Fruit fly (Drosophila melanogaster) whole organism, embryonic: Measurements from ENCODE around the gene CG15550.

Source experiments
- ATbp ChIP-seq: fragments of 200-800 bp; sonication (Bioruptor generic); optimal IDR thresholded peaks from 2 replicates; lab custom pipeline; 2017; ENCODE audit warnings: missing biosample characterization, mild to moderate bottlenecking, missing genetic modification characterization, missing genetic modification reagents
- Awh ChIP-seq: fragments of 200-800 bp; sonication (Bioruptor generic); IDR thresholded peaks from 2 replicates; pipeline ENCODE4, ENCODE4 v1.3.6; 2022; ENCODE audit warnings: missing biosample characterization, missing genetic modification characterization
- CG10274 ChIP-seq: fragments of 200-800 bp; sonication (Bioruptor generic); optimal IDR thresholded peaks from 3 replicates; lab custom pipeline; 2017; ENCODE audit warnings: missing biosample characterization, mild to moderate bottlenecking, missing genetic modification characterization
- CG11247 ChIP-seq: fragments of 200-800 bp; sonication (Bioruptor generic); IDR thresholded peaks from 2 replicates; pipeline ENCODE4 v1.3.6; 2022; ENCODE audit warnings: missing biosample characterization, missing genetic modification characterization
- CG11456 ChIP-seq: fragments of 200-800 bp; sonication (Bioruptor generic); IDR thresholded peaks from 3 replicates; pipeline ENCODE4 v1.3.6; 2022; ENCODE audit warnings: missing biosample characterization, missing genetic modification characterization
- CG14667 ChIP-seq: fragments of 200-800 bp; sonication (Bioruptor generic); IDR thresholded peaks from 2 replicates; pipeline ENCODE4 v1.3.6; 2022; ENCODE audit warnings: missing biosample characterization, missing genetic modification characterization
- CG1603 ChIP-seq: fragments of 200-800 bp; sonication (Bioruptor generic); optimal IDR thresholded peaks from 2 replicates; lab custom pipeline; 2019; ENCODE audit warnings: missing biosample characterization, mild to moderate bottlenecking, missing genetic modification characterization, moderate library complexity
- CG1832 ChIP-seq: fragments of 200-800 bp; sonication (Bioruptor generic); optimal IDR thresholded peaks from 2 replicates; lab custom pipeline; 2017; ENCODE audit warnings: missing biosample characterization, mild to moderate bottlenecking, missing genetic modification characterization, inconsistent platforms
- CG2678 ChIP-seq: fragments of 200-800 bp; sonication (Bioruptor generic); optimal IDR thresholded peaks from 3 replicates; lab custom pipeline; 2019; ENCODE audit warnings: missing biosample characterization, mild to moderate bottlenecking, missing genetic modification characterization, moderate library complexity
- CG32767 ChIP-seq: fragments of 200-800 bp; sonication (Bioruptor generic); IDR thresholded peaks from 2 replicates; pipeline ENCODE4 v1.3.6; 2022; ENCODE audit warnings: missing biosample characterization, missing genetic modification characterization
- CG33557 ChIP-seq: fragments of 200-800 bp; sonication (Bioruptor generic); optimal IDR thresholded peaks from 2 replicates; lab custom pipeline; 2019; ENCODE audit warnings: missing biosample characterization, mild to moderate bottlenecking, missing genetic modification characterization, moderate library complexity
- CG34376 ChIP-seq: fragments of 200-800 bp; sonication (Bioruptor generic); optimal IDR thresholded peaks from 2 replicates; lab custom pipeline; 2018; ENCODE audit warnings: missing biosample characterization, mild to moderate bottlenecking, missing genetic modification characterization
- CG4328 ChIP-seq: fragments of 200-800 bp; sonication (Bioruptor generic); optimal IDR thresholded peaks from 3 replicates; lab custom pipeline; 2017; ENCODE audit warnings: missing biosample characterization, missing genetic modification reagents, missing genetic modification characterization
- CG43689 ChIP-seq: fragments of 200-800 bp; sonication (Bioruptor generic); IDR thresholded peaks from 2 replicates; pipeline ENCODE4 v1.3.6; 2022; ENCODE audit warnings: missing biosample characterization, missing genetic modification characterization
- CG6791 ChIP-seq: fragments of 200-800 bp; sonication (Bioruptor generic); IDR thresholded peaks from 3 replicates; pipeline ENCODE4 v1.3.6; 2022; ENCODE audit warnings: missing biosample characterization, missing genetic modification characterization; ENCODE audit not compliant: partially characterized antibody
- Doc3 ChIP-seq: fragments of 200-800 bp; sonication (Bioruptor generic); IDR thresholded peaks from 3 replicates; pipeline ENCODE4 v1.3.6; 2022; ENCODE audit warnings: missing biosample characterization, missing genetic modification characterization; ENCODE audit not compliant: partially characterized antibody
- ERR ChIP-seq: fragments of 200-800 bp; sonication (Bioruptor generic); optimal IDR thresholded peaks from 2 replicates; lab custom pipeline; 2016; ENCODE audit warnings: missing biosample characterization, missing genetic modification characterization
- Ets65A ChIP-seq: fragments of 200-800 bp; sonication (Bioruptor generic); peaks from one replicate; lab custom pipeline; 2016; ENCODE audit warnings: missing biosample characterization, missing genetic modification characterization
- Lim3 ChIP-seq: fragments of 200-800 bp; sonication (Bioruptor generic); IDR thresholded peaks from 2 replicates; pipeline ENCODE4 v1.3.6; 2022; ENCODE audit warnings: missing biosample characterization, missing genetic modification characterization
- Nf-YB ChIP-seq: fragments of 200-800 bp; sonication (Bioruptor generic); optimal IDR thresholded peaks from 3 replicates; lab custom pipeline; 2019; ENCODE audit warnings: missing biosample characterization, mild to moderate bottlenecking, missing genetic modification characterization, moderate library complexity
- Nf-YC ChIP-seq: fragments of 200-800 bp; optimal IDR thresholded peaks from 3 replicates; lab custom pipeline; 2019; ENCODE audit warnings: missing biosample characterization, mild to moderate bottlenecking, missing genetic modification characterization, moderate library complexity
- Opbp ChIP-seq: fragments of 200-800 bp; sonication (Bioruptor generic); IDR thresholded peaks from 3 replicates; pipeline ENCODE4 v1.3.6; 2022; ENCODE audit warnings: missing biosample characterization, missing genetic modification characterization; ENCODE audit not compliant: partially characterized antibody
- Ravus ChIP-seq: fragments of 200-800 bp; sonication (Bioruptor generic); IDR thresholded peaks from 2 replicates; pipeline ENCODE4 v1.3.6; 2022; ENCODE audit warnings: missing biosample characterization, missing genetic modification characterization
- abd-A ChIP-seq: fragments of 200-800 bp; sonication (Bioruptor generic); optimal IDR thresholded peaks from 3 replicates; lab custom pipeline; 2019; ENCODE audit warnings: missing biosample characterization, mild to moderate bottlenecking, missing genetic modification characterization, moderate library complexity
- ac ChIP-seq: fragments of 200-800 bp; sonication (Bioruptor generic); optimal IDR thresholded peaks from 3 replicates; lab custom pipeline; 2017; ENCODE audit warnings: missing biosample characterization, mild to moderate bottlenecking, missing genetic modification characterization
- ara ChIP-seq: fragments of 200-800 bp; sonication (Bioruptor generic); IDR thresholded peaks from 2 replicates; pipeline ENCODE4 v1.3.6; 2022; ENCODE audit warnings: missing biosample characterization, missing genetic modification characterization
- bab2 ChIP-seq: fragments of 200-800 bp; sonication (Bioruptor generic); optimal IDR thresholded peaks from 2 replicates; lab custom pipeline; 2016; ENCODE audit warnings: missing biosample characterization, missing genetic modification characterization
- bsh ChIP-seq, 2 experiments: fragments of 200-800 bp; sonication (Bioruptor generic); optimal IDR thresholded peaks; 2 replicates each; lab custom pipeline; 2017 to 2018; ENCODE audit warnings: mild to moderate bottlenecking in 2 of 2, missing biosample characterization in 2 of 2, missing genetic modification characterization in 2 of 2, moderate library complexity in 1 of 2
- chinmo ChIP-seq: fragments of 200-800 bp; sonication (Bioruptor generic); IDR thresholded peaks from 4 replicates; pipeline ENCODE4 v1.3.6; 2022; ENCODE audit warnings: missing biosample characterization, missing genetic modification characterization; ENCODE audit not compliant: partially characterized antibody
- ci ChIP-seq: fragments of 200-800 bp; sonication (Bioruptor generic); IDR thresholded peaks from 3 replicates; pipeline ENCODE4 v1.3.6; 2022; ENCODE audit warnings: missing biosample characterization, missing genetic modification characterization
- crol ChIP-seq: fragments of 200-800 bp; sonication (Bioruptor generic); IDR thresholded peaks from 2 replicates; pipeline ENCODE4 v1.3.6; 2022; ENCODE audit warnings: missing biosample characterization, missing genetic modification characterization
- da ChIP-seq: fragments of 200-800 bp; sonication (Bioruptor generic); optimal IDR thresholded peaks from 2 replicates; lab custom pipeline; 2016; ENCODE audit warnings: missing biosample characterization, missing genetic modification characterization
- ewg ChIP-seq: fragments of 200-800 bp; sonication (Bioruptor generic); optimal IDR thresholded peaks from 3 replicates; lab custom pipeline; 2017; ENCODE audit warnings: mild to moderate bottlenecking, missing biosample characterization, missing genetic modification reagents, missing genetic modification characterization
- fd3F ChIP-seq: fragments of 200-800 bp; sonication (Bioruptor generic); optimal IDR thresholded peaks from 2 replicates; lab custom pipeline; 2018; ENCODE audit warnings: missing biosample characterization, mild to moderate bottlenecking, missing genetic modification characterization, moderate library complexity
- gem ChIP-seq: fragments of 200-800 bp; sonication (Bioruptor generic); optimal IDR thresholded peaks from 2 replicates; lab custom pipeline; 2019; ENCODE audit warnings: missing biosample characterization, mild to moderate bottlenecking, missing genetic modification characterization, moderate library complexity
- gsb-n ChIP-seq: fragments of 200-800 bp; sonication (Bioruptor generic); optimal IDR thresholded peaks from 3 replicates; lab custom pipeline; 2018; ENCODE audit warnings: missing biosample characterization, mild to moderate bottlenecking, missing genetic modification characterization
- rib ChIP-seq: fragments of 200-800 bp; sonication (Bioruptor generic); IDR thresholded peaks from 2 replicates; pipeline ENCODE4 v1.3.6; 2022; ENCODE audit warnings: missing biosample characterization, missing genetic modification characterization
- sens ChIP-seq: fragments of 200-800 bp; sonication (Bioruptor generic); peaks from one replicate; lab custom pipeline; 2016; ENCODE audit warnings: missing biosample characterization, missing genetic modification characterization
- stwl ChIP-seq: fragments of 200-800 bp; sonication (Bioruptor generic); optimal IDR thresholded peaks from 3 replicates; lab custom pipeline; 2018; ENCODE audit warnings: missing biosample characterization, mild to moderate bottlenecking, missing genetic modification characterization, moderate library complexity
- vfl ChIP-seq: fragments of 200-800 bp; sonication (Bioruptor generic); optimal IDR thresholded peaks from 2 replicates; lab custom pipeline; 2016; ENCODE audit warnings: missing biosample characterization, missing genetic modification characterization
- zen ChIP-seq: fragments of 200-800 bp; sonication (Bioruptor generic); optimal IDR thresholded peaks from 3 replicates; lab custom pipeline; 2018; ENCODE audit warnings: missing biosample characterization, mild to moderate bottlenecking, missing genetic modification characterization, moderate library complexity

CG15550 gene

dm6 chr3R:30932092-30932491 lies 4.8 kb downstream of the CG15550 start (continued):
- peak; percentile 38; the same call in 1 of the 2 replicates for TF ChIP-seq Awh (GFP tag; lab: Robert Waterston, UW)
- TF ChIP-seq ATbp (GFP tag; lab: Kevin White, UChicago), result peak; percentile 59
- TF ChIP-seq bab2 (GFP tag; lab: Kevin White, UChicago), result peak; percentile 32
- TF ChIP-seq CG1832 (GFP tag; lab: Kevin White, UChicago), result no peak
- peak; percentile 5 for TF ChIP-seq gem (tag; lab: Kevin White, UChicago)
- TF ChIP-seq CG33557, result peak; percentile 6
- peak; percentile 20 for TF ChIP-seq Ets65A (GFP tag; lab: Kevin White, UChicago)
- no peak for TF ChIP-seq da (GFP tag; lab: Kevin White, UChicago)
- peak; percentile 22 for TF ChIP-seq CG1603 (tag; lab: Kevin White, UChicago)
- TF ChIP-seq sens (GFP tag; lab: Kevin White, UChicago), result peak; percentile 73
- peak in 1 of 2 experiments; percentile 8 for TF ChIP-seq bsh (GFP tag; optimal IDR thresholded peaks at IDR 0.05; lab: Kevin White, UChicago)
- no peak for TF ChIP-seq vfl (GFP tag; lab: Kevin White, UChicago)
- 0 out of 2 replicates have a peak, but pooled peaks have one; percentile 36 for TF ChIP-seq ara (GFP tag; lab: Robert Waterston, UW)
- 0 out of 3 replicates have a peak, but pooled peaks have one; percentile 25 for TF ChIP-seq ci
- TF ChIP-seq CG11247 (GFP tag; lab: Robert Waterston, UW), result no peak
- no peak for TF ChIP-seq zen (tag; lab: Kevin White, UChicago)
- TF ChIP-seq ac (GFP tag; lab: Kevin White, UChicago), result peak; percentile 1
- peak; percentile 22 for TF ChIP-seq CG2678 (tag; lab: Kevin White, UChicago)

- no peak for TF ChIP-seq fd3F (GFP tag; lab: Kevin White, UChicago)
- TF ChIP-seq CG4328 (GFP tag; lab: Kevin White, UChicago), result no peak
- TF ChIP-seq crol (GFP tag; lab: Robert Waterston, UW), result 0 out of 2 replicates have a peak, but pooled peaks have one; percentile 12
- TF ChIP-seq CG10274 (GFP tag; lab: Kevin White, UChicago), result no peak
- peak; percentile 37 for TF ChIP-seq ewg (GFP tag; lab: Kevin White, UChicago)
- no peak for TF ChIP-seq Ravus (GFP tag; lab: Robert Waterston, UW)
- no peak for TF ChIP-seq stwl (tag; lab: Kevin White, UChicago)
- no peak for TF ChIP-seq chinmo (GFP tag; lab: Robert Waterston, UW)
- no peak for TF ChIP-seq Lim3
- peak; percentile 21 for TF ChIP-seq abd-A
- TF ChIP-seq CG34376 (GFP tag; lab: Kevin White, UChicago), result no peak
- no peak for TF ChIP-seq CG43689
- no peak for TF ChIP-seq CG14667 (GFP tag; lab: Robert Waterston, UW)
- TF ChIP-seq CG32767, result peak; percentile 43; the same call in 1 of the 2 replicates
- no peak for TF ChIP-seq ERR (GFP tag; lab: Kevin White, UChicago)
- no peak for TF ChIP-seq Opbp (GFP tag; lab: Robert Waterston, UW)
- no peak for TF ChIP-seq CG11456 (GFP tag; lab: Robert Waterston, UW)
- TF ChIP-seq Doc3 (GFP tag; lab: Robert Waterston, UW), result no peak
- TF ChIP-seq Nf-YC (tag; lab: Kevin White, UChicago), result peak; percentile 79
- TF ChIP-seq rib, result no peak
- TF ChIP-seq CG6791 (GFP tag; lab: Robert Waterston, UW), result no peak
- TF ChIP-seq Nf-YB (GFP tag; lab: Kevin White, UChicago), result peak; percentile 79
- TF ChIP-seq gsb-n, result no peak
Measured at dm6 chr3R:30928634-30929033, 8.3 kb downstream of the CG15550 start.
